Worm (Caenorhabditis elegans) whole organism, young adult: Measurements from ENCODE around the gene Y97E10AR.8.

Source experiments
- Y53F4B.3 ChIP-seq: fragments of 200-800 bp; sonication (Bioruptor generic); IDR thresholded peaks from 2 replicates; pipeline ENCODE4 v1.3.6; 2022; ENCODE audit warnings: missing genetic modification reagents, missing genetic modification characterization, missing compliant biosample characterization
- Y53G8AR.9 ChIP-seq: fragments of 200-800 bp; sonication (Bioruptor generic); conservative IDR thresholded peaks from 2 replicates; pipeline ENCODE4 v1.3.6; 2022; ENCODE audit warnings: missing genetic modification reagents, missing genetic modification characterization, missing compliant biosample characterization
- aptf-2 ChIP-seq: fragments of 200-800 bp; sonication (Bioruptor generic); conservative IDR thresholded peaks from 2 replicates; pipeline ENCODE4 v1.3.6; 2022; ENCODE audit warnings: missing genetic modification reagents, missing genetic modification characterization, missing compliant biosample characterization
- die-1 ChIP-seq: sonication (generic microtip); optimal IDR thresholded peaks from 2 replicates; lab custom pipeline; 2016; ENCODE audit warnings: missing genotype, mild to moderate bottlenecking, missing genetic modification characterization, missing compliant biosample characterization
- dox-1 ChIP-seq: fragments of 200-800 bp; sonication (Bioruptor generic); IDR thresholded peaks from 2 replicates; pipeline ENCODE4 v1.3.6; 2022; ENCODE audit warnings: missing genetic modification reagents, missing genetic modification characterization, missing compliant biosample characterization
- egrh-3 ChIP-seq: fragments of 200-800 bp; sonication (Bioruptor generic); IDR thresholded peaks from 2 replicates; pipeline ENCODE4 v1.3.6; 2022; ENCODE audit warnings: missing genetic modification reagents, missing genetic modification characterization, missing compliant biosample characterization
- lin-35 ChIP-seq, 3 experiments: fragments of 150-350 bp in 2 of 3; sonication (generic microtip) in 1 of 3; optimal IDR thresholded peaks; 2 replicates each; lab custom pipeline; 2014 to 2018; ENCODE audit warnings: missing biosample characterization in 3 of 3, missing genetic modification characterization in 3 of 3, missing genetic modification reagents in 3 of 3
- madf-10 ChIP-seq: sonication (generic microtip); optimal IDR thresholded peaks from 2 replicates; lab custom pipeline; 2016; ENCODE audit warnings: mild to moderate bottlenecking, missing genetic modification characterization, missing compliant biosample characterization
- nfya-2 ChIP-seq: fragments of 200-800 bp; sonication (Bioruptor generic); IDR thresholded peaks from 2 replicates; pipeline ENCODE4 v1.3.6; 2022; ENCODE audit warnings: missing genetic modification reagents, missing genetic modification characterization, missing compliant biosample characterization
- rec-8 ChIP-seq, 2 experiments: sonication (generic microtip); optimal IDR thresholded peaks; 2 replicates each; lab custom pipeline; 2016; ENCODE audit warnings: mild to moderate bottlenecking in 2 of 2, missing genetic modification characterization in 2 of 2, missing genetic modification reagents in 2 of 2, missing genotype in 2 of 2, missing biosample characterization in 1 of 2, missing compliant biosample characterization in 1 of 2, moderate library complexity in 1 of 2
- unc-62 ChIP-seq: fragments of 150-350 bp; optimal IDR thresholded peaks from 2 replicates; lab custom pipeline; 2014; ENCODE audit warnings: missing biosample characterization, missing genetic modification reagents, missing genetic modification characterization
- ztf-18 ChIP-seq: sonication (generic microtip); optimal IDR thresholded peaks from 2 replicates; lab custom pipeline; 2016; ENCODE audit warnings: missing genotype, mild to moderate bottlenecking, missing genetic modification characterization, missing compliant biosample characterization
- ztf-6 ChIP-seq: fragments of 200-800 bp; sonication (Bioruptor generic); IDR thresholded peaks from 2 replicates; pipeline ENCODE4 v1.3.6; 2022; ENCODE audit warnings: missing genetic modification reagents, missing genetic modification characterization, missing compliant biosample characterization

ce11 chrV:8017924-8018323 lies 12.8 kb downstream of the Y97E10AR.8 start:
- TF ChIP-seq rec-8 (tag; optimal IDR thresholded peaks at IDR 0.05; lab: Kevin White, UChicago), result no peak
- no peak for TF ChIP-seq madf-10 (tag; lab: Kevin White, UChicago)
- TF ChIP-seq unc-62, result no peak
- no peak for TF ChIP-seq ztf-6 (GFP tag; lab: Robert Waterston, UW)
- 0 out of 2 replicates have a peak, but pooled peaks have one; percentile 19 for TF ChIP-seq dox-1 (GFP tag; lab: Robert Waterston, UW)
- no peak for TF ChIP-seq lin-35 (GFP tag; optimal IDR thresholded peaks at IDR 0.05; lab: Kevin White, UChicago)
- TF ChIP-seq die-1 (tag; lab: Kevin White, UChicago), result no peak
- TF ChIP-seq aptf-2 (GFP tag; lab: Robert Waterston, UW), result no peak
- TF ChIP-seq Y53G8AR.9 (GFP tag; lab: Robert Waterston, UW), result no peak
- no peak for TF ChIP-seq nfya-2 (GFP tag; lab: Robert Waterston, UW)
- TF ChIP-seq ztf-18 (tag; lab: Kevin White, UChicago), result no peak
- TF ChIP-seq egrh-3 (GFP tag; lab: Robert Waterston, UW), result no peak
- no peak for TF ChIP-seq Y53F4B.3 (GFP tag; lab: Robert Waterston, UW)
